Fruit fly (Drosophila melanogaster) whole organism, pupa: ENCODE data around the gene CG42762.

Source experiments
- CG10348 ChIP-seq: fragments of 200-800 bp; sonication (Bioruptor generic); IDR thresholded peaks from 2 replicates; pipeline ENCODE4 v1.3.6; 2022; ENCODE audit warnings: missing biosample characterization, missing genetic modification characterization
- CG12605 ChIP-seq: fragments of 200-800 bp; sonication (Bioruptor generic); IDR thresholded peaks from 2 replicates; pipeline ENCODE4 v1.3.6; 2022; ENCODE audit warnings: missing biosample characterization, missing genetic modification characterization
- CG13204 ChIP-seq: fragments of 200-800 bp; sonication (Bioruptor generic); optimal IDR thresholded peaks from 2 replicates; lab custom pipeline; 2018; ENCODE audit warnings: missing biosample characterization, mild to moderate bottlenecking, missing genetic modification characterization, moderate library complexity
- CG14655 ChIP-seq: fragments of 200-800 bp; sonication (Bioruptor generic); optimal IDR thresholded peaks from 3 replicates; lab custom pipeline; 2017; ENCODE audit warnings: mild to moderate bottlenecking, missing biosample characterization, missing genetic modification reagents, missing genetic modification characterization
- CG15710 ChIP-seq: fragments of 200-800 bp; sonication (Bioruptor generic); optimal IDR thresholded peaks from 2 replicates; lab custom pipeline; 2018; ENCODE audit warnings: missing biosample characterization, mild to moderate bottlenecking, missing genetic modification characterization, moderate library complexity
- CG17806 ChIP-seq: fragments of 200-800 bp; sonication (Bioruptor generic); optimal IDR thresholded peaks from 2 replicates; lab custom pipeline; 2018; ENCODE audit warnings: missing biosample characterization, mild to moderate bottlenecking, missing genetic modification characterization, moderate library complexity
- CG32121 ChIP-seq: fragments of 200-800 bp; sonication (Bioruptor generic); IDR thresholded peaks from 2 replicates; pipeline ENCODE4 v1.3.6; 2022; ENCODE audit warnings: missing biosample characterization, missing genetic modification characterization
- CG34367 ChIP-seq: fragments of 200-800 bp; sonication (Bioruptor generic); optimal IDR thresholded peaks from 2 replicates; lab custom pipeline; 2018; ENCODE audit warnings: missing biosample characterization, mild to moderate bottlenecking, missing genetic modification characterization
- CG4496 ChIP-seq: fragments of 200-800 bp; sonication (Bioruptor generic); IDR thresholded peaks from 3 replicates; pipeline ENCODE4 v1.3.6; 2022; ENCODE audit warnings: missing biosample characterization, missing genetic modification characterization
- CG8159 ChIP-seq: fragments of 200-800 bp; sonication (Bioruptor generic); optimal IDR thresholded peaks from 3 replicates; lab custom pipeline; 2018; ENCODE audit warnings: missing biosample characterization, mild to moderate bottlenecking, missing genetic modification characterization, moderate library complexity
- CG8301 ChIP-seq: fragments of 200-800 bp; sonication (Bioruptor generic); optimal IDR thresholded peaks from 2 replicates; lab custom pipeline; 2018; ENCODE audit warnings: missing biosample characterization, mild to moderate bottlenecking, missing genetic modification characterization
- CG9948 ChIP-seq: fragments of 200-800 bp; sonication (Bioruptor generic); optimal IDR thresholded peaks from 2 replicates; lab custom pipeline; 2018; ENCODE audit warnings: missing biosample characterization, mild to moderate bottlenecking, missing genetic modification characterization, moderate library complexity
- D1 ChIP-seq: fragments of 200-800 bp; sonication (Bioruptor generic); optimal IDR thresholded peaks from 2 replicates; lab custom pipeline; 2018; ENCODE audit warnings: missing biosample characterization, mild to moderate bottlenecking, missing genetic modification characterization, moderate library complexity
- EcR ChIP-seq: fragments of 200-800 bp; sonication (Bioruptor generic); optimal IDR thresholded peaks from 3 replicates; lab custom pipeline; 2019; ENCODE audit warnings: missing biosample characterization, missing genetic modification characterization, mild to moderate bottlenecking, moderate library complexity, missing genetic modification reagents
- Ets98B ChIP-seq: fragments of 200-800 bp; sonication (Bioruptor generic); IDR thresholded peaks from 2 replicates; pipeline ENCODE4 v1.3.6; 2022; ENCODE audit warnings: missing biosample characterization, missing genetic modification characterization
- Pif1A ChIP-seq: fragments of 200-800 bp; sonication (Bioruptor generic); optimal IDR thresholded peaks from 3 replicates; lab custom pipeline; 2016; ENCODE audit warnings: missing biosample characterization, missing genetic modification characterization
- Pif1B ChIP-seq: fragments of 200-800 bp; sonication (Bioruptor generic); optimal IDR thresholded peaks from 3 replicates; lab custom pipeline; 2016; ENCODE audit warnings: missing biosample characterization, missing genetic modification characterization
- Snoo ChIP-seq: fragments of 200-800 bp; sonication (Bioruptor generic); optimal IDR thresholded peaks from 3 replicates; lab custom pipeline; 2017; ENCODE audit warnings: missing biosample characterization, mild to moderate bottlenecking, missing genetic modification characterization, inconsistent platforms
- fd96Ca ChIP-seq: fragments of 200-800 bp; sonication (Bioruptor generic); IDR thresholded peaks from 3 replicates; pipeline ENCODE4 v1.3.6; 2022; ENCODE audit warnings: missing biosample characterization, missing genetic modification characterization
- gl ChIP-seq: fragments of 200-800 bp; sonication (Bioruptor generic); optimal IDR thresholded peaks from 2 replicates; lab custom pipeline; 2018; ENCODE audit warnings: missing biosample characterization, mild to moderate bottlenecking, missing genetic modification characterization
- rn ChIP-seq: fragments of 200-800 bp; sonication (Bioruptor generic); IDR thresholded peaks from 2 replicates; pipeline ENCODE4 v1.3.6; 2022; ENCODE audit warnings: missing biosample characterization, missing genetic modification characterization

The CG42762 gene

DNA sequence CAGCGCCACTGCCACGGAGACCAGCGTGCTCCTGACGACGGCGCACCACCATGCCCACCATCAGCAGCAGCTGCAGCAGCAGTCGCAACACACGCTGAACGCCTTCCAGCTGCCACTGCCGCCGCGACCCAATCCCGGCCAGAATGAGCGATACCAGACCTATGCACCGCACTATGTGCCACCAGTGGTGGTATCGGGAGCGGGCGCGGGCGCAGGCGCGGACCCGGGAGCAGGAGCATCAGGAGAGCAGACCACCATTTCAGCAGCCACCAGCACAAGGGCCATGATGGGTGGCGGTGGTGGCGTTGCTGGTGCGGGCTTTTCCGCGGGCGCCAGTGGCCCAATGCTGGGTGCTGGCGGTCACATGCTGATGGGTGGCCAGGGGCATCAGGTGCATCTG, 40.8 kb downstream of the CG42762 start:
- no peak for TF ChIP-seq EcR (GFP tag; lab: Kevin White, UChicago)
- no peak for TF ChIP-seq Pif1B
- no peak for TF ChIP-seq Ets98B (GFP tag; lab: Robert Waterston, UW)
- TF ChIP-seq CG15710: no peak
- TF ChIP-seq rn (GFP tag; lab: Robert Waterston, UW): no peak
- TF ChIP-seq CG14655: no peak

DNA sequence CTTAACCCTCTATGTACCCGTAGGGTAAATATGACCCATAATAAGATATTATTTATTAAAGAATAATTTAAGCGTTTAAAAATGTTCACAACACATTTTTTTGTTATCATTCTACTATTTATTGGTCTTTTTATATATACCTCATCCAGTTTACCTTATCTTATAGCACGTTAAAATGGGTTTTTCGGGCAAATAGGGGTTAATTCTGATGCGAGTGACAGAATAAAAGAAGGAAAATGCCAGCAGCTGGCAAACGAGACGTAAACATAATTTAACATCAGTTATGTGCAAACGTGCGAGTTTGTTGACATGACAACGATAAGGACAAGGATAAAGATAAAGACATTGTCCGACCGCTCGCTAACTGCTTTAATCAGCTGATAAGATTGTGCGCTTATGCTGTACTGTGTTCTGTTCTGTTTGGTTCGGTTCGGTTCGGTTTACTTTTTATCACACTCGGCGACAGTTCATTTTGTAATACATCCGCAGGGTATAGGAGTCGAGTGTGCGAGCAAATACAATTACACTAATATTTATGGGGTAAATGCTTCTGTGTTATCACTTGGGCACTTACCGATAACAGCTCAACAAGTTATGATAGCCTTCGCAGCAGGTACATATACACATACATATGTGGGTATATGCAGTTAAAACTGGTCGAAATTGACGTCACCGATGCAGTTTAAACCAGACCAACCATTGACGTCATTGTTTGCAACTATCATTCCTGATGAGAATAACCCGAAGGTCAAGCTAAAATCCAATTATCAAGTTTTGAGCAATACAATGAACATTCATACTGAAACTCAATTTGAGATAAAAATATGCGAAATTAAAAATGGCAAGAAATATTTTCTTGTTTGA, 43.1 kb downstream of the CG42762 start:
- TF ChIP-seq CG8159 (tag; lab: Kevin White, UChicago) (no peak), CG13204 (GFP tag; lab: Kevin White, UChicago) (no peak), CG12605 (GFP tag; lab: Robert Waterston, UW) (no peak), CG10348 (GFP tag; lab: Robert Waterston, UW) (no peak), CG14655 (no peak), EcR (GFP tag; lab: Kevin White, UChicago) (peak; percentile 82), CG8301 (tag; lab: Kevin White, UChicago) (peak; percentile 40), Snoo (tag; lab: Kevin White, UChicago) (peak; percentile 19), rn (GFP tag; lab: Robert Waterston, UW) (no peak), CG32121 (no peak), CG9948 (tag; lab: Kevin White, UChicago) (peak; percentile 33), CG34367 (tag; lab: Kevin White, UChicago) (no peak), CG17806 (tag; lab: Kevin White, UChicago) (peak; percentile 52), gl (tag; lab: Kevin White, UChicago) (no peak), Ets98B (GFP tag; lab: Robert Waterston, UW) (peak; percentile 9; the same call in 1 of the 2 replicates), Pif1A (peak; percentile 24), CG4496 (no peak), CG15710 (peak; percentile 55), fd96Ca (GFP tag; lab: Robert Waterston, UW) (no peak), D1 (tag; lab: Kevin White, UChicago) (no peak), Pif1B (no peak)

DNA sequence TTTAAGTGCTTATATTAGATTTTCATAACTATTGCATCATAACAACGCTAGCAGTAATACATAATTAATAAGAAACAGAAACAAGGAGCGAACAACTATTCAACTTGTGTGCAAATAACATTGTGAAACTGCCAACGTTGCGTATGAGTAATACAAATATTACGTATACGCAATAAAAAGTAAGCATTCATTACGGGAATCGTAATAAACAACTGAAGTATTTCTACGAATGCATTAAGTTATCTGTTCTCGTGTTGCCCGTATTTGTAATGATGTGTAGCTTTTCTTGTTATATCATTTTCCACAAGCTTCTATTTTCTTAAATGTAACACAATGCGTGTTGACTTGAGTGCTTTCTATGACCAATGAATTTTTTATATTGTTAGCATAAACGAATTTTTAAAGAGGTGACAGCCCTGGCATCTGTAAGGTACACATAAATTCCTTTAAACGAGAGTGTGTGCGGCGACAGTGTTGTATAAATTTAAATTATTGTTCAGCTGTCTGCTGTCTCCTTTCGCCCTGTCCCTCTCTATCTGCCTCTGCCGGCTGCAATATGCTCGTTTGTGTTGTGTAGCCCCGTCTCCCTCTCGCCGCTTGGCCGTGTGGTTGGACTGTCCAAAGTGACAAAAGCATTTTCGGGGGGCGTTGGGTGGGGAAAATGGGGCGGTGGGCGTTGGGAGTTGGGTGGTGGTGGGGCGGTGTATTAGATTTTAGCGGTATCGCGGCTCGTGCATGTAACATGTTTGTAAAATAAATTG, 44.1 kb downstream of the CG42762 start:
- TF ChIP-seq CG17806 (tag; lab: Kevin White, UChicago): no peak
- no peak for TF ChIP-seq Pif1B
- no peak for TF ChIP-seq CG12605 (GFP tag; lab: Robert Waterston, UW)
- peak; percentile 55; the same call in 1 of the 2 replicates for TF ChIP-seq CG32121
- peak; percentile 4 for TF ChIP-seq Pif1A

DNA sequence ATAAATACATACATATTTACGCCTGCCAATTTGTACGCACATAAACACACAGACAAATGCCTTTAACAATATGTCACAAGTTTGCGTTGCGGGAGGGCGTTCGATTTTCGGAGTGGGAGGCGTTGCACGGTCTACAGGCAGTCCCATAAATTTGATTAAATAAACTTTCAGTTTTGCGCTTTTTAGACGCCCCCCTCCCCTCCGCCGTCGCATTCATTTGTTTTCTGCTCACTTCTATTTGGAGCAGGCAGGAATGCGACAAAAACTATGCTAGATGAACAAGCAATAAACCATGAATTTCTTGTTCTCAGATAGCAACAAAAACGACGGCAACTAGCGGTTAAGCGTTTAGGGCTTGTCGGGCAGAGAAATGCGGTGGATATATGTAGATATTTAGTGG, 44.8 kb downstream of the CG42762 start:
- TF ChIP-seq CG17806 (tag; lab: Kevin White, UChicago) (no peak), CG14655 (no peak), CG32121 (no peak), Ets98B (GFP tag; lab: Robert Waterston, UW) (no peak), gl (tag; lab: Kevin White, UChicago) (no peak), Pif1B (no peak), CG34367 (tag; lab: Kevin White, UChicago) (no peak), CG15710 (no peak), rn (GFP tag; lab: Robert Waterston, UW) (no peak), CG8301 (tag; lab: Kevin White, UChicago) (no peak), CG8159 (tag; lab: Kevin White, UChicago) (no peak), Pif1A (no peak), CG12605 (GFP tag; lab: Robert Waterston, UW) (no peak), CG10348 (GFP tag; lab: Robert Waterston, UW) (no peak), D1 (tag; lab: Kevin White, UChicago) (no peak)

DNA sequence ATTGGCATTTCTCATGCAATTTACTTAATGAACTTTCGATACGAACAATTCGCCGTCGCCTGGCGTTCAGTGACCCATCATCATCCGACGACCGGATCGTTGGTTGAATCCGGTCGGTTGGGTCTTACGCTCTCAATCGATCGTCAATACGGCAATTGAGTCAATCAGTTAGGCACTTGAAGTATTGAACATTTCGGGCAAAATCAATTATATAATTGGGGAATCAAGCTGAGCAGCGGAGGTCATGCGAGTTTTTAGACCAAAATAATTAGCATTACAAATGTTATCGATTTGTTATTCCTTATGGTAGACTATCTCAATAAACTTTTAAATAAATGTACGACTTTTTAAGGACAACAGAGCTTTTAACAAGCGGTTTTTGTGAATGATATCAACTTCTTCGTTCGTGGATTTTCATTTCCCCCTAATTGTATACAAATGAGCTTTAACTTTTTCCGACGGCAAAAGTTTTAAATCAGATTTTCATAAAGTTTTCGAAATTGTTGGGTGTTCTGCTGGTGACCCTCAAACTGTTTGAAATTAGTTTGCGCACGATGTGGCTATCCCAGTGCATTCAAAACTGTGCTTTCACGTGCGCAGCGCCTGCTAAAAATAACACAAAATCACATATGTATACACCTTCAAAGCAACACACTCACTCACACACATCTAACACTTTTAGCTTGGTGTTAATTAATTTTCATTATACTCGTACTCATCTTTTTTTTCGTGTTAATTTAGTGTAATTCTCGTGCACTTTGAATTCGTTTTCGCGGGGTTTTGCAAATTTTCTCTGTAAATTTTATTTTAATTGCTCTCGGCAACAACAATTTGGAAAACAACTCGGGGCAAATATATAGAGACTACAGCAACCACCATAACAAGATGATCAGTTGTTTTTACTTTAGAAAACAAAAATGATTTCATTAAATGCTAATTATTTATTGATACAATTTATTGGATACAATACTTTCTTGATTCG, 45.6 kb downstream of the CG42762 start:
- 0 out of 2 replicates have a peak, but pooled peaks have one; percentile 11 for TF ChIP-seq CG32121
- no peak for TF ChIP-seq CG8301 (tag; lab: Kevin White, UChicago)
- TF ChIP-seq EcR (GFP tag; lab: Kevin White, UChicago): no peak
